Worm (Caenorhabditis elegans): ENCODE results near the gene tftc-1.
A peak's percentile ranks its signal among the peaks of the same experiment; 100 is the strongest.

Gene tftc-1

ce11 chrIV:2407704-2408103 is 58.6 kb downstream of the tftc-1 start:
- TF ChIP-seq pha-4 (tag; optimal IDR thresholded peaks at IDR 0.05), result no peak
- no peak for TF ChIP-seq aly-2 (tag; optimal IDR thresholded peaks at IDR 0.05)
- TF ChIP-seq R02D3.7 (tag; optimal IDR thresholded peaks at IDR 0.05), result no peak
- TF ChIP-seq mml-1 (tag; optimal IDR thresholded peaks at IDR 0.05), result no peak
- TF ChIP-seq egl-5 (tag; optimal IDR thresholded peaks at IDR 0.05), result no peak

ce11 chrIV:2408437-2408836 is 59.4 kb downstream of the tftc-1 start:
- TF ChIP-seq nfya-1 (tag; optimal IDR thresholded peaks at IDR 0.05; ENCODE audit: insufficient read depth), result peak; percentile 89
- no peak for TF ChIP-seq nhr-77 (tag; optimal IDR thresholded peaks at IDR 0.05)
- TF ChIP-seq nhr-25 (tag; optimal IDR thresholded peaks at IDR 0.05), result peak; percentile 66
- TF ChIP-seq egl-27 (tag; optimal IDR thresholded peaks at IDR 0.05), result peak; percentile 48
- TF ChIP-seq unc-62 (GFP tag; optimal IDR thresholded peaks at IDR 0.05), result no peak
- TF ChIP-seq unc-39 (tag; optimal IDR thresholded peaks at IDR 0.05), result peak; percentile 1
- TF ChIP-seq nhr-43 (tag; optimal IDR thresholded peaks at IDR 0.05; ENCODE audit: poor library complexity, severe bottlenecking), result peak; percentile 74
- no peak for TF ChIP-seq ceh-16 (tag; optimal IDR thresholded peaks at IDR 0.05)
- TF ChIP-seq nhr-237 (tag; optimal IDR thresholded peaks at IDR 0.05), result no peak
- TF ChIP-seq elt-2 (tag; optimal IDR thresholded peaks at IDR 0.05), result peak; percentile 46
- no peak for TF ChIP-seq sea-2 (GFP tag; optimal IDR thresholded peaks at IDR 0.05)
- TF ChIP-seq R02D3.7 (tag; optimal IDR thresholded peaks at IDR 0.05), result peak; percentile 12
- TF ChIP-seq ceh-82 (tag; optimal IDR thresholded peaks at IDR 0.05), result peak; percentile 57
- no peak for TF ChIP-seq zag-1 (tag; optimal IDR thresholded peaks at IDR 0.05)
- peak; percentile 10 for TF ChIP-seq elt-1 (tag; optimal IDR thresholded peaks at IDR 0.05)
- TF ChIP-seq lin-39 (tag; optimal IDR thresholded peaks at IDR 0.05), result peak; percentile 93
- TF ChIP-seq ama-1 (optimal IDR thresholded peaks at IDR 0.05), result peak; percentile 64
- TF ChIP-seq nhr-11 (tag; optimal IDR thresholded peaks at IDR 0.05), result peak; percentile 26
- no peak for TF ChIP-seq mdl-1 (tag; optimal IDR thresholded peaks at IDR 0.05)
- no peak for TF ChIP-seq daf-12 (tag; optimal IDR thresholded peaks at IDR 0.05)
- peak; percentile 58 for TF ChIP-seq pqm-1 (tag; optimal IDR thresholded peaks at IDR 0.05)
- TF ChIP-seq skn-1 (tag; optimal IDR thresholded peaks at IDR 0.05), result peak; percentile 85
- TF ChIP-seq ztf-11 (tag; optimal IDR thresholded peaks at IDR 0.05), result no peak
- peak; percentile 30 for TF ChIP-seq nhr-23 (tag; optimal IDR thresholded peaks at IDR 0.05)
- TF ChIP-seq fkh-10 (GFP tag; optimal IDR thresholded peaks at IDR 0.05), result peak; percentile 19
- TF ChIP-seq nhr-28 (tag; optimal IDR thresholded peaks at IDR 0.05), result no peak
- peak; percentile 57 for TF ChIP-seq lin-15B (tag; optimal IDR thresholded peaks at IDR 0.05)
- no peak for TF ChIP-seq nhr-12 (tag; optimal IDR thresholded peaks at IDR 0.05)
- no peak for TF ChIP-seq snpc-4 (tag; optimal IDR thresholded peaks at IDR 0.05)
- no peak for TF ChIP-seq ztf-4 (tag; optimal IDR thresholded peaks at IDR 0.05)
- no peak for TF ChIP-seq ceh-28 (tag; optimal IDR thresholded peaks at IDR 0.05)
- peak; percentile 15 for TF ChIP-seq egl-5 (tag; optimal IDR thresholded peaks at IDR 0.05)
- peak; percentile 73 for TF ChIP-seq pha-4 (tag; optimal IDR thresholded peaks at IDR 0.05)
- TF ChIP-seq mml-1 (tag; optimal IDR thresholded peaks at IDR 0.05), result no peak
- peak in 1 of 3 experiments; percentile 56 for TF ChIP-seq elt-3 (tag; optimal IDR thresholded peaks at IDR 0.05)
- no peak for TF ChIP-seq aly-2 (tag; optimal IDR thresholded peaks at IDR 0.05)
- no peak for TF ChIP-seq ceh-9 (tag; optimal IDR thresholded peaks at IDR 0.05)
- TF ChIP-seq nhr-67 (tag; optimal IDR thresholded peaks at IDR 0.05), result no peak
- no peak for TF ChIP-seq fkh-2 (tag; optimal IDR thresholded peaks at IDR 0.05)
- peak; percentile 43 for TF ChIP-seq jun-1 (tag; optimal IDR thresholded peaks at IDR 0.05)
- TF ChIP-seq ZK546.5 (tag; optimal IDR thresholded peaks at IDR 0.05), result no peak
- TF ChIP-seq eor-1 (tag; optimal IDR thresholded peaks at IDR 0.05), result no peak
- TF ChIP-seq fos-1 (tag; optimal IDR thresholded peaks at IDR 0.05), result peak; percentile 44
- peak; percentile 73 for TF ChIP-seq tbx-2 (tag; optimal IDR thresholded peaks at IDR 0.05)
- TF ChIP-seq hmg-11 (tag; optimal IDR thresholded peaks at IDR 0.05), result peak; percentile 87
- TF ChIP-seq lsy-12 (tag; optimal IDR thresholded peaks at IDR 0.05), result peak; percentile 60
- no peak for TF ChIP-seq nhr-76 (tag; optimal IDR thresholded peaks at IDR 0.05)

Data from whole organism, L3 larva.